Worm (Caenorhabditis elegans): ENCODE measurements around the gene oig-3.

oig-3 gene

ce11 chrV:14685435-14686058, 43.9 kb upstream of the oig-3 start, which contains the start of gene C47E8.4 (continued):
- TF ChIP-seq hif-1 (tag; optimal IDR thresholded peaks at IDR 0.05) (peak; percentile 77 to 95), snpc-1.2 (GFP tag; IDR thresholded peaks at IDR 0.05) (peak; percentile 68), arid-1 (GFP tag; conservative IDR thresholded peaks at IDR 0.05) (peak; percentile 87), nhr-102 (tag; optimal IDR thresholded peaks at IDR 0.05) (peak; percentile 97), dpl-1 (GFP tag; optimal IDR thresholded peaks at IDR 0.05) (peak; percentile 92), pqm-1 (tag; optimal IDR thresholded peaks at IDR 0.05) (peak; percentile 26), nhr-77 (tag; optimal IDR thresholded peaks at IDR 0.05) (peak; percentile 93), unc-62 (GFP tag; optimal IDR thresholded peaks at IDR 0.05 in 1 of 2) (peak; percentile 56 to 99), unc-62 (tag; optimal IDR thresholded peaks at IDR 0.05) (no peak), R02D3.7 (tag; optimal IDR thresholded peaks at IDR 0.05) (no peak), ceh-28 (tag; optimal IDR thresholded peaks at IDR 0.05) (no peak), zag-1 (tag; optimal IDR thresholded peaks at IDR 0.05) (peak; percentile 4), gei-8 (GFP tag; optimal IDR thresholded peaks at IDR 0.05) (no peak), cey-2 (tag; optimal IDR thresholded peaks at IDR 0.05; ENCODE audit: borderline replicate concordance, insufficient read depth) (no peak), dmd-6 (GFP tag; IDR thresholded peaks at IDR 0.05) (peak; percentile 97), nhr-76 (tag; optimal IDR thresholded peaks at IDR 0.05) (peak; percentile 68), aha-1 (tag) (peak; percentile 99), madf-5 (GFP tag; IDR thresholded peaks at IDR 0.05) (peak; percentile 74 to 81; a peak in 2 of 4 replicates), vab-7 (GFP tag; IDR thresholded peaks at IDR 0.05) (peak; percentile 69), mep-1 (tag; optimal IDR thresholded peaks at IDR 0.05) (peak; percentile 98), nhr-41 (GFP tag; IDR thresholded peaks at IDR 0.05) (peak; percentile 65; the same call in 1 of the 2 replicates), nhr-48 (tag; optimal IDR thresholded peaks at IDR 0.05) (peak; percentile 94), T26A8.4 (GFP tag; IDR thresholded peaks at IDR 0.05) (peak; percentile 97), egl-27 (tag; optimal IDR thresholded peaks at IDR 0.05) (no peak), snpc-4 (tag; optimal IDR thresholded peaks at IDR 0.05) (peak; percentile 28), ceh-32 (tag; optimal IDR thresholded peaks at IDR 0.05; ENCODE audit: poor library complexity) (peak; percentile 76), mxl-3 (GFP tag; optimal IDR thresholded peaks at IDR 0.05) (peak; percentile 69), lin-38 (GFP tag; IDR thresholded peaks at IDR 0.05) (peak; percentile 99), mdl-1 (tag; optimal IDR thresholded peaks at IDR 0.05) (peak in 1 of 2 experiments; percentile 48), pha-4 (GFP tag; IDR thresholded peaks at IDR 0.05) (peak; percentile 94), pha-4 (tag; optimal IDR thresholded peaks at IDR 0.05) (peak; percentile 90), jun-1 (tag; optimal IDR thresholded peaks at IDR 0.05) (peak; percentile 89), ceh-82 (tag; optimal IDR thresholded peaks at IDR 0.05) (no peak), set-16 (GFP tag; IDR thresholded peaks at IDR 0.05) (peak; percentile 64), egl-43 (GFP tag; IDR thresholded peaks at IDR 0.05) (peak; percentile 89; the same call in 1 of the 2 replicates), nhr-237 (tag; optimal IDR thresholded peaks at IDR 0.05) (no peak), ZK337.2 (GFP tag; IDR thresholded peaks at IDR 0.05) (peak; percentile 95)

- TF ChIP-seq dmd-6 (GFP tag; IDR thresholded peaks at IDR 0.05) (0 out of 2 replicates have a peak, but pooled peaks have one; percentile 6), set-16 (GFP tag; IDR thresholded peaks at IDR 0.05) (peak; percentile 21; the same call in 1 of the 2 replicates), lim-7 (GFP tag; IDR thresholded peaks at IDR 0.05) (0 out of 2 replicates have a peak, but pooled peaks have one; percentile 70), tra-1 (GFP tag; IDR thresholded peaks at IDR 0.05) (no peak), lsy-2 (tag; optimal IDR thresholded peaks at IDR 0.05) (peak in 1 of 2 experiments; percentile 9), unc-62 (GFP tag; optimal IDR thresholded peaks at IDR 0.05 in 1 of 2) (peak in 1 of 2 experiments; percentile 97), unc-62 (tag; optimal IDR thresholded peaks at IDR 0.05) (no peak), pha-4 (GFP tag; IDR thresholded peaks at IDR 0.05) (peak; percentile 24; the same call in 1 of the 2 replicates), pha-4 (tag; optimal IDR thresholded peaks at IDR 0.05) (no peak), php-3 (GFP tag; IDR thresholded peaks at IDR 0.05) (no peak; the same call in 1 of the 2 replicates), unc-130 (GFP tag; optimal IDR thresholded peaks at IDR 0.05) (no peak), nhr-102 (tag; optimal IDR thresholded peaks at IDR 0.05) (no peak), mep-1 (tag; optimal IDR thresholded peaks at IDR 0.05) (peak; percentile 27), madf-5 (GFP tag; IDR thresholded peaks at IDR 0.05) (no peak; a peak in 1 of 4 replicates), ama-1 (optimal IDR thresholded peaks at IDR 0.05) (peak; percentile 84), snpc-1.2 (GFP tag; IDR thresholded peaks at IDR 0.05) (peak; percentile 44; the same call in 1 of the 2 replicates)
Measured at ce11 chrV:14686231-14687105, 43.0 kb upstream of the oig-3 start.

Measured in whole organism, L4 larva.